Worm (Caenorhabditis elegans) whole organism, dauer: ENCODE results near the gene ZK381.62.

Experiments
- unc-62 ChIP-seq: sonication (generic microtip); optimal IDR thresholded peaks from 2 replicates; lab custom pipeline; 2017; ENCODE audit warnings: missing biosample characterization, missing genetic modification reagents, missing genetic modification characterization

Gene ZK381.62

ce11 chrIV:6984449-6985380, 13.6 kb upstream of the ZK381.62 start:
- no peak for TF ChIP-seq unc-62 (GFP tag; lab: Kevin White, UChicago)

- no peak for TF ChIP-seq unc-62 (GFP tag; lab: Kevin White, UChicago)
These were observed 7.5 kb upstream of the ZK381.62 start for ce11 chrIV:6978625-6979024.

- TF ChIP-seq unc-62 (GFP tag; lab: Kevin White, UChicago) = no peak
These were observed 6.0 kb upstream of the ZK381.62 start, which contains the start of the genes pgl-1 and him-3 for ce11 chrIV:6977089-6977558. Gene pgl-1 (minus strand): TSS chrIV:6977318. Gene him-3 (plus strand): TSS chrIV:6977508.

ce11 chrIV:6974162-6974938, 3.2 kb upstream of the ZK381.62 start:
- TF ChIP-seq unc-62 (GFP tag; lab: Kevin White, UChicago) = no peak

ce11 chrIV:6972427-6972826, 1.3 kb upstream of the ZK381.62 start, which contains the start of gene nhr-249:
Gene nhr-249 (minus strand): TSS chrIV:6972527.
- TF ChIP-seq unc-62 (GFP tag; lab: Kevin White, UChicago) = no peak

- TF ChIP-seq unc-62 (GFP tag; lab: Kevin White, UChicago) = no peak
These were observed 842 bp downstream of the ZK381.62 start, which contains the start of gene ZK381.8 for ce11 chrIV:6970271-6970670. Gene ZK381.8 (minus strand): TSS chrIV:6970371.

ce11 chrIV:6965192-6965591, 5.9 kb downstream of the ZK381.62 start, which contains the start of gene ZK381.2:
Gene ZK381.2 (plus strand): TSS chrIV:6965492.
- no peak for TF ChIP-seq unc-62 (GFP tag; lab: Kevin White, UChicago)

- TF ChIP-seq unc-62 (GFP tag; lab: Kevin White, UChicago) = no peak
These were observed 6.6 kb downstream of the ZK381.62 start, which contains the start of gene B0478.3 for ce11 chrIV:6964508-6964907. Gene B0478.3 (minus strand): TSS chrIV:6964608.

ce11 chrIV:6959483-6959882, 11.6 kb downstream of the ZK381.62 start:
- TF ChIP-seq unc-62 (GFP tag; lab: Kevin White, UChicago) = no peak

ce11 chrIV:6958696-6959095, 12.4 kb downstream of the ZK381.62 start:
- TF ChIP-seq unc-62 (GFP tag; lab: Kevin White, UChicago) = no peak

- TF ChIP-seq unc-62 (GFP tag; lab: Kevin White, UChicago) = no peak
These were observed 13.8 kb downstream of the ZK381.62 start, which contains the start of gene jnk-1 for ce11 chrIV:6957341-6957740. Gene jnk-1 (plus strand): TSS chrIV:6957641.

ce11 chrIV:6956668-6957067, 14.4 kb downstream of the ZK381.62 start:
- TF ChIP-seq unc-62 (GFP tag; lab: Kevin White, UChicago) = no peak

- no peak for TF ChIP-seq unc-62 (GFP tag; lab: Kevin White, UChicago)
These were observed 16.4 kb downstream of the ZK381.62 start for ce11 chrIV:6954682-6955081.

- TF ChIP-seq unc-62 (GFP tag; lab: Kevin White, UChicago) = no peak
These were observed 19.9 kb downstream of the ZK381.62 start for ce11 chrIV:6951259-6951658.

ce11 chrIV:6946832-6947231, 24.3 kb downstream of the ZK381.62 start:
- TF ChIP-seq unc-62 (GFP tag; lab: Kevin White, UChicago) = no peak

- TF ChIP-seq unc-62 (GFP tag; lab: Kevin White, UChicago) = no peak
These were observed 30.0 kb downstream of the ZK381.62 start for ce11 chrIV:6941101-6941500.
